Fruit fly (Drosophila melanogaster) Kc167 (cell line): ENCODE results near the gene Cdc6.

ENCODE experiments used
- Myc ChIP-seq: fragments of >200 bp; optimal IDR thresholded peaks from 2 replicates; lab custom pipeline; 2017; ENCODE audit warnings: missing external identifiers
- Sin3A ChIP-seq: fragments of >200 bp; optimal IDR thresholded peaks from 2 replicates; lab custom pipeline; 2018; ENCODE audit warnings: missing external identifiers
- h ChIP-seq: fragments of >200 bp; optimal IDR thresholded peaks from 3 replicates; lab custom pipeline; 2018; ENCODE audit warnings: missing external identifiers
- insv ChIP-seq: fragments of >200 bp; optimal IDR thresholded peaks from 3 replicates; lab custom pipeline; 2018; ENCODE audit warnings: missing external identifiers
- psq ChIP-seq: fragments of >200 bp; optimal IDR thresholded peaks from 2 replicates; lab custom pipeline; 2017; ENCODE audit warnings: missing external identifiers
- ttk ChIP-seq: sonication (Bioruptor generic); optimal IDR thresholded peaks from 2 replicates; lab custom pipeline; 2017; ENCODE audit warnings: missing external identifiers

Gene Cdc6

DNA sequence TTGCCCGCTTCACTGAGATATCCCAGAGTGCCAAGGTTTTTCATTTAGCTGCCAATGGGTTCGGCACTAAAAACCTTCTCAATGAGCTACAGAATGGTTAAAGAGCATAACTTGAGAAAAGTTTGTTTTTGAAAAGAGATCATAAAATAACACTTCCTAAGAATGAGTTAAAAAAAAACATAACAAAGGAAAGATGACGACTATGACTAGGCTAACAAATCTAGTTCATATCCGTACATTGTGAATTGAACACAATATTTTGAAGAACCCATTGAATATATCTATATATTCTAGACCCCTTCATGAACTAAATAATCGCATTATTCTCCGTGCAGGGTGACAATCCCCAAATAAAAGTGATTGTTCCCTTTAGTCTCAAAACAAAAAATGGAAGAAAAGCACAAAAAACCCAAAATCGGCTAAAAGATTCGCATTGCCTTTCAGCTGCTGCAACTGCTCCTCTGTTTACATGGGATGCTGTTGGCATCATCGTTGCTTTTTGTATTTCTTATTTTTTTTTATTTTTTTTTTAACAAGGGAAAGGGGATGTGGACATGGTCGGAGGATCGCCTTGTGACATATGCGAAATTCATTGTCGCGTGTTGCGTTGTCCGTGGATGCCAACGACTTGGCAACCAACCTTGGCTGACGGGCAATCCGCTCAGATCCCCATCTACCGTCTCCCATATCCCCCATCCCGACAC, 23.0 kb upstream of the Cdc6 start:
- no peak for TF ChIP-seq psq (lab: Kevin White, UChicago)
- no peak for TF ChIP-seq ttk (lab: Kevin White, UChicago)
- no peak for TF ChIP-seq insv (lab: Kevin White, UChicago)
- no peak for TF ChIP-seq Sin3A (lab: Kevin White, UChicago)
- no peak for TF ChIP-seq Myc (lab: Kevin White, UChicago)
- no peak for TF ChIP-seq h (lab: Kevin White, UChicago)

DNA sequence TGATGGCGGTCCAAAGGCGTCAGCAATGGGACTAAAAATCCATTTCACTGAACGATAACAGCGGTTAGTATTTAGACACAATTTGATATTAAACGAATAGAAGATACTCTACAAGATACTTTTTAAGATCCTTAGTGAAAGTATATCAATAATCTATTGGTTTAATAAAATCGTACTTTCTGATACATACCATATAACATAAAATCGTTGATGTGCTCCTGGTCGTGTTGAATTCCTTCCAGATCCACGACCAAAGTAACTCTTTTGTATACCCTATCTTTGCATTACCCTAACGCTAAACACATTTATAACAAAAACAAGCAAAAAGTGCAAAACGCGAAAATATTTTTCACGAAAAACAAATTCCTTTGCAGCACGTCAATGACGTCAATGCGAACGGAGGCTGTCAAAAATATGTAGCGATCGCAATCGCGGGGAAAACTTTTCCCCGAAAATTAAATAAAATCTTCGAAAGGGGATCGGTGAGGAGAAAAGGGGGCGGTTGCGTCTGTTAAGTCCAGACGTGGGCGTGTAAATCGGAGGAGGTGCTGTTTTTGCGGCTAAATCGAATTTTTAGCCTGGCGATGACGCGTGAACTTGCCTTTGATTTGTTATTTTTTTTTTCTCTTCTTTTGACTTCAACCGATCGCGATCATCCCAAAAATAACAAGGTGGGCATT, 21.5 kb upstream of the Cdc6 start:
- TF ChIP-seq h (lab: Kevin White, UChicago) (no peak), ttk (lab: Kevin White, UChicago) (no peak), psq (lab: Kevin White, UChicago) (no peak), Myc (lab: Kevin White, UChicago) (no peak), Sin3A (lab: Kevin White, UChicago) (no peak), insv (lab: Kevin White, UChicago) (no peak)

DNA sequence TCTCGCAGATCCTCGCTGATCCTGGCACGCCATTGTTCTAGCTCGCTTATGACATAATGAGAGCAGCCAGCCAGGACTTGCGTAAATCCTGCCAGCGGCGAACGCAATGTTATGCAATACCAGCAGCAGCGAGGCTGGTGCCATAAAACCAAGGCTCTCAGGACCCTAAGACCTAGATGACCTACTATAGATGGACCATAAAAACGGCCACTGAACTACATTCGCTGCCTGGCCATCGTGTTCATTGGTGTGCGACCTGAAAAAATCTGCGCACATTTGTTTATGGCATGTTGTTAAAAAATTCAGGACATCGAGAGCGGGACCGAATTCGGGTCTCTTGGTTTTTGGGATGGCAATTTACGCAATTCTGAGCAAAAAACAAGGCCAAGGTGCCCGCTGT, 19.7 kb upstream of the Cdc6 start:
- TF ChIP-seq Sin3A (lab: Kevin White, UChicago) (no peak), insv (lab: Kevin White, UChicago) (no peak), h (lab: Kevin White, UChicago) (no peak), Myc (lab: Kevin White, UChicago) (no peak), ttk (lab: Kevin White, UChicago) (no peak), psq (lab: Kevin White, UChicago) (no peak)

DNA sequence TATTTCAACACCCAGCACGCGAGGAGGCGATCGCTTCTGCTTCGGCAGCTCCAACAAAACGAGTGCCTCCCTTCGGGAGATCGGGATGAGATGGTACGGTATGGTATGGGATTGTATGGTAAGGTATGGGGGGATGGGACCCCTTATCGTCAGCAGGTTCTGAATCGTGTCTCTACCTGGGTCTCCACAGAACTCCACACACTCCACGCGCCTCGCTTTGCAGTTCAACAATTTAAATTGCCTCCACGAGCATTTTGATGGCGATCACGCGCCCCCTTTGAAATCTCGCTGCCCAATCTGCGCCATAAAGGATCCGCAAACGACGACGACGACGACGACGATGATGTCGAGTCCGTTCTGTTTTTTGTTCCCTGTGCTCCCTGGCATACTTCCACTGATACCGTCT, 18.7 kb upstream of the Cdc6 start:
- TF ChIP-seq Sin3A (lab: Kevin White, UChicago) (no peak), Myc (lab: Kevin White, UChicago) (no peak), insv (lab: Kevin White, UChicago) (no peak), psq (lab: Kevin White, UChicago) (no peak), h (lab: Kevin White, UChicago) (no peak), ttk (lab: Kevin White, UChicago) (no peak)

DNA sequence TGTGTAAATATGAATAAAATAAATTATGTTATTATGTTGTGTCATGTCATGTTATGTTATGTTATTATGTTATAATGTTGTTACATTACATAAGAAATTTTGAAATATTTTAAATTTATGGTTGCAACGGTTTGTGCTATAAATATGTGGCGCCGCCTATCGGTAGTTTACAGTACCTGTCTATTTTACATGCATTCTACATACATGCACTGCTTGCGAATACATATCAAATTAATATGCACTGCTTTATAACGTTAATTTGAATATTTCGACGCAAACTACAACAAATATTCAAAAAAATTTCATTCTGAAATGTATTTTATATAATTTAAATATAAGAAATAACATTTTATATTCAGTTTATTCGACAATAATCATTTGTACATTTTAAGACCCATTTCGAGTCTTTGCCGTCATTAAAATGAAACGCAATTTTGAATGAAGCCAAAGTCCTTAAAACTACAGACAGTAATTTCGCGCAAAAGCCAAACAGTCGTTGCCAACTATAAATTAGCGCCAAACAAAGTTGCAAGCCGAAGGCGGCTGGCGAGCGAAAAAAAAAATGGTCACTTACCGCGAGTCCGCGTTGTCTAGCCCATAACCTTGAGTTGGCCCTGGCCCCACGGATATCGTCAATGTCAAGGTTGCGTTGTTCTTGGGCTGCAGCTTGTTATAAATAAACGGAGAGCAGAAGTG, 18.2 kb upstream of the Cdc6 start:
- TF ChIP-seq psq (lab: Kevin White, UChicago) (no peak), Sin3A (lab: Kevin White, UChicago) (no peak), insv (lab: Kevin White, UChicago) (no peak), h (lab: Kevin White, UChicago) (no peak), Myc (lab: Kevin White, UChicago) (no peak), ttk (lab: Kevin White, UChicago) (no peak)

DNA sequence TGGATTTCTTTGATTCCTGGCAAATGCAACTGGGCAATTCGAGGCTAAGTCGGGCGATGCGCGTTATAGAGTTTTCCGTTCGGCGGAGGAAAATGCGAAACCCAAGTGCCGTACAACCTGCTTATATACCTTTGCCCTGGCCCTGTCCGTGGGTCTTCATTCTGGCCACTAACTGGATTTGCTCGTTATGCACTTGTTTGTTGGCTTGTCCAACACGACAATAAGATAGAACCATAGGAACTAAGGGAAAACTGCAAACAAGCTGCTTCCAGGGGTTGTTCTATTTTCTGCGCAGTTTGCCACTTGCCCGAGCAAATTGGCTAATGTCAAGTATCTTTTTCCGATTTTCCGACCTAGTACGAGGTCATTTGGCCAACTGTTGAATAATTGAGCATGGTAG, 15.0 kb upstream of the Cdc6 start, which contains the start of gene Arr2:
Gene Arr2 (minus strand): TSS at position 101 of the 400 bp plus-strand sequence.
- no peak for TF ChIP-seq Myc (lab: Kevin White, UChicago)
- TF ChIP-seq h (lab: Kevin White, UChicago): no peak
- TF ChIP-seq ttk (lab: Kevin White, UChicago): no peak
- TF ChIP-seq Sin3A (lab: Kevin White, UChicago): no peak
- TF ChIP-seq psq (lab: Kevin White, UChicago): no peak
- TF ChIP-seq insv (lab: Kevin White, UChicago): no peak

DNA sequence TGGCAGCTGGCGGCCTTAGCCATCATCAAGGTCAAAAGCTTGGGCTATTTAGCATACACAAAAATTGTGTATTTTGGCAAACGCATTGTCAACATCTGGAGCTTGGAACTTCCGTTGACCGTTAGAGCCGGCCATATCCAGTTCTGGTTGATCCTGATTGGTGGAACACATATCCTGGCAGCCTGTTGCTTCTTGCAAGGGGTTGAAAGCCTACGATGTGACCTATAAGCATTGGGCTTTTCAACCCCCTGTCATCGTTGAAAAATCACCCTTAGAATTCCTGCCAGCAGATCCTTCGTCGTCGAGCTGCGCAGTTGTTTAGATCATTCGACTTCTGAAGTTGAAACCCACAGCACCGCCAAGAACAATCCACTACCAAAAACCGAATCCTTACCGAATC, 13.0 kb upstream of the Cdc6 start, which contains the start of the genes CG13305 and Pex7:
Gene CG13305 (minus strand): TSS at position 2 of the 400 bp plus-strand sequence.
Gene Pex7 (plus strand): TSS at position 325 of the 400 bp plus-strand sequence.
- TF ChIP-seq ttk (lab: Kevin White, UChicago) (no peak), Sin3A (lab: Kevin White, UChicago) (no peak), psq (lab: Kevin White, UChicago) (no peak), Myc (lab: Kevin White, UChicago) (no peak), insv (lab: Kevin White, UChicago) (no peak), h (lab: Kevin White, UChicago) (no peak)

DNA sequence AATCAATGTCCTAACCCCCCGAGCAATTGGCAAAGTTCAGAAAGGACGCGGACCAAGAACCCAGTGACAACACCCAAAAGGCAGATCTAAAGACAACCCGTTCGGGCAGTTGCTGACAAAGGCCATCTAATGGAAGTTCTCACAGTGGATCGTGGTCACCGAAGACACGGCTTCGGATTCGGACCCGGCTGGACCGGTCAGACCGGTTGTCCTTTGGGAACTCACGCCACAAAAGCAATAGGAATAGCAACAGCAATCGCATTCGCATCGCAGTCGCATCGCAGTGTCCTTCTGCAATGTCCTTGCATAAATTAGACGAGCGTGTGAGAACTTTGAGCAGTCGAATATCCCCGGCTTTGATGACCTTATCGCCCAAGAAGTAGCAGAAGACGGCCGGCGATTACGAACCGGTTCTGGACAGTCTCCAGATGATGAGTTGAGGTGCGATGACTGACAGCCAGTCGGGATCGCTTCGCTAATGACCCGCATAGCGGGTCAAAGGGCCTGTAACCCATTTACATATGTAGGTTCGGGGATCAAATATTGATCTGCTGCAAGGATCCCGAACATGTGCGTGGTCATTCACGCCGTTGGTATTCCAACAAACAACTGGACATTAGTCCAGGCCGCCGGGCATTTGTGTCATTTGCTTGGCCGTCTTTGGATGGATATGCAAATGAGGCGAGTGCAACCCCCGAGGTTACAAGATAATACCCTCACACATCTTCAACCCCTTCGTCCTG, 10.1 kb upstream of the Cdc6 start:
- TF ChIP-seq ttk (lab: Kevin White, UChicago): no peak
- no peak for TF ChIP-seq h (lab: Kevin White, UChicago)
- TF ChIP-seq Sin3A (lab: Kevin White, UChicago): no peak
- TF ChIP-seq insv (lab: Kevin White, UChicago): no peak
- TF ChIP-seq psq (lab: Kevin White, UChicago): no peak
- no peak for TF ChIP-seq Myc (lab: Kevin White, UChicago)

DNA sequence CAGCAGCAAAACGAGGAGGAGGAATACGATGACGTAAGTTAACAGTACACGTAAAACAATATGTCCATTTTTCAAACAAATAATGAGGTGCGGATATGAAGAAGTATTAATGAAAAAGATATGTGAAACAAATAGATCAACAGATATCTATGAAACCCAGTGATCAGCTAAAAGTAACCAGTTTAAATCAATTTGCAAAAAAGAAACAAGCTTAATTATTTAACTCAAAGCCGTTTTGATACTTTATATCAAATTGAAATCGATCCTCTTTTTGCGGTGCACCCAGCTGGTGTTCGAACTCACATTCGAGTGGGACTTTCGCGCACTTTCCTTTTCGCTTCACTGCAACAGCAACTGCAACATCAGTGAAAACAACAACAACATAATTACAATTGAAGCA, 7.2 kb upstream of the Cdc6 start:
- no peak for TF ChIP-seq ttk (lab: Kevin White, UChicago)
- no peak for TF ChIP-seq Myc (lab: Kevin White, UChicago)
- TF ChIP-seq insv (lab: Kevin White, UChicago): no peak
- no peak for TF ChIP-seq psq (lab: Kevin White, UChicago)
- TF ChIP-seq Sin3A (lab: Kevin White, UChicago): no peak

DNA sequence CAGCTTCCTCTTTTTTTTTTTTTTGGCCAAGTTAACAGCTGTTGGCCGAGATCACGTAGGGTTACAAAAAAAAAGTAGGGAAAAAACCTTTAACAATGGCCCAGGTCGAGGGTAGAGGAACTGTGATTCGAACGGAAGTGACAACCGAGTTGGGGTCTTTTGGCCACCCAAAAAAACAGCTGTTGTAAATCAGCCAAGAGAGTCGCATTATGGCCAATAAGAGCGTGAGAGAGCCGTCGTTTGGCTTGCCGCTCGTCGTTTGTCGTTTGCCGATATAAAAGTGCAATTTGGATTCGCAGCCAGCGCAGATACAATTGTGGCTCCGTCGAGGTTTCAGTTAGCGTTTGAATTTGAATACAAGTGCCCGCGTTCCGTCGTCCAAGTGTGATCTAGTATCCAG, 6.3 kb upstream of the Cdc6 start, which contains the start of gene Cpr66D:
Gene Cpr66D (plus strand): TSS at position 301 of the 400 bp plus-strand sequence.
- TF ChIP-seq psq (lab: Kevin White, UChicago): no peak
- TF ChIP-seq Sin3A (lab: Kevin White, UChicago): no peak
- no peak for TF ChIP-seq insv (lab: Kevin White, UChicago)
- no peak for TF ChIP-seq ttk (lab: Kevin White, UChicago)
- TF ChIP-seq Myc (lab: Kevin White, UChicago): no peak
- no peak for TF ChIP-seq h (lab: Kevin White, UChicago)
